Fruit fly (Drosophila melanogaster): ENCODE data around the gene jigr1.

- no peak for TF ChIP-seq Pif1A (GFP tag; optimal IDR thresholded peaks at IDR 0.05)
- TF ChIP-seq Snoo (tag; optimal IDR thresholded peaks at IDR 0.05), result no peak
- no peak for TF ChIP-seq CG4496 (GFP tag; IDR thresholded peaks at IDR 0.05)
- no peak for TF ChIP-seq CG10348 (GFP tag; IDR thresholded peaks at IDR 0.05)
- TF ChIP-seq Ets98B (GFP tag; IDR thresholded peaks at IDR 0.05), result no peak
- no peak for TF ChIP-seq CG34367 (tag; optimal IDR thresholded peaks at IDR 0.05)
- TF ChIP-seq EcR (GFP tag; optimal IDR thresholded peaks at IDR 0.05), result no peak
- no peak for TF ChIP-seq rn (GFP tag; IDR thresholded peaks at IDR 0.05)
- TF ChIP-seq D1 (tag; optimal IDR thresholded peaks at IDR 0.05), result peak; percentile 8
- peak; percentile 45 for TF ChIP-seq CG9948 (tag; optimal IDR thresholded peaks at IDR 0.05)
- TF ChIP-seq CG32121 (GFP tag; IDR thresholded peaks at IDR 0.05), result no peak
Measured at dm6 chr3R:25644172-25644571, 6.5 kb downstream of the jigr1 start.

Data from whole organism, pupa.